Worm (Caenorhabditis elegans): ENCODE data around the gene pals-38.

pals-38 gene

ce11 chrV:12484585-12484984 is 37.8 kb upstream of the pals-38 start, which contains the start of gene srt-39:
TSS of gene srt-39 (plus strand) at chrV:12484885.
- TF ChIP-seq ztf-16 (tag; optimal IDR thresholded peaks at IDR 0.05) (no peak), syd-9 (tag; optimal IDR thresholded peaks at IDR 0.05) (no peak), mec-3 (tag; optimal IDR thresholded peaks at IDR 0.05; ENCODE audit: borderline replicate concordance) (no peak), ets-4 (tag; optimal IDR thresholded peaks at IDR 0.05) (no peak), tbx-7 (tag; optimal IDR thresholded peaks at IDR 0.05) (no peak), sox-2 (GFP tag; IDR thresholded peaks at IDR 0.05) (no peak), pat-9 (tag; optimal IDR thresholded peaks at IDR 0.05) (no peak), ceh-9 (tag; optimal IDR thresholded peaks at IDR 0.05) (no peak), ttx-3 (tag; optimal IDR thresholded peaks at IDR 0.05) (no peak), lin-11 (tag; optimal IDR thresholded peaks at IDR 0.05) (no peak), F13H6.1 (tag; optimal IDR thresholded peaks at IDR 0.05) (no peak), ceh-24 (tag; optimal IDR thresholded peaks at IDR 0.05) (no peak), pha-2 (tag; optimal IDR thresholded peaks at IDR 0.05) (no peak), odd-2 (tag; optimal IDR thresholded peaks at IDR 0.05) (no peak), ceh-14 (tag; optimal IDR thresholded peaks at IDR 0.05) (no peak), nhr-11 (tag; optimal IDR thresholded peaks at IDR 0.05) (no peak), ahr-1 (tag; optimal IDR thresholded peaks at IDR 0.05) (no peak)

ce11 chrV:12478990-12479389 is 32.2 kb upstream of the pals-38 start:
- no peak for TF ChIP-seq che-1 (tag; optimal IDR thresholded peaks at IDR 0.05)
- no peak for TF ChIP-seq ceh-31 (tag; optimal IDR thresholded peaks at IDR 0.05)
- no peak for TF ChIP-seq ref-2 (tag; optimal IDR thresholded peaks at IDR 0.05)
- peak; percentile 49 for TF ChIP-seq ceh-18 (tag; optimal IDR thresholded peaks at IDR 0.05)

- TF ChIP-seq ahr-1 (tag; optimal IDR thresholded peaks at IDR 0.05) (no peak), zip-5 (tag; optimal IDR thresholded peaks at IDR 0.05) (no peak), ttx-3 (tag; optimal IDR thresholded peaks at IDR 0.05) (no peak), K09A11.1 (tag; optimal IDR thresholded peaks at IDR 0.05; ENCODE audit: insufficient read depth) (no peak), pqm-1 (tag; optimal IDR thresholded peaks at IDR 0.05) (no peak), nhr-11 (tag; optimal IDR thresholded peaks at IDR 0.05) (no peak), fkh-6 (tag; optimal IDR thresholded peaks at IDR 0.05) (no peak)
These were observed 31.3 kb upstream of the pals-38 start, which contains the start of gene atn-1 for ce11 chrV:12478111-12478510. TSS of gene atn-1 (plus strand) at chrV:12478411.

ce11 chrV:12477139-12477538 is 30.3 kb upstream of the pals-38 start:
- TF ChIP-seq nhr-232 (tag; optimal IDR thresholded peaks at IDR 0.05): no peak
- no peak for TF ChIP-seq hlh-30 (tag; optimal IDR thresholded peaks at IDR 0.05; ENCODE audit: insufficient read depth)
- no peak for TF ChIP-seq pha-4 (tag; optimal IDR thresholded peaks at IDR 0.05)
- no peak for TF ChIP-seq pat-9 (tag; optimal IDR thresholded peaks at IDR 0.05)
- TF ChIP-seq ama-1 (optimal IDR thresholded peaks at IDR 0.05): no peak
- TF ChIP-seq ceh-18 (tag; optimal IDR thresholded peaks at IDR 0.05): peak; percentile 69
- TF ChIP-seq unc-55 (GFP tag; optimal IDR thresholded peaks at IDR 0.05): peak; percentile 33
- TF ChIP-seq ceh-45 (GFP tag; IDR thresholded peaks at IDR 0.05): no peak
- TF ChIP-seq ceh-14 (tag; optimal IDR thresholded peaks at IDR 0.05): no peak
- no peak for TF ChIP-seq tbx-2 (tag; optimal IDR thresholded peaks at IDR 0.05)

- TF ChIP-seq ref-2 (tag; optimal IDR thresholded peaks at IDR 0.05) (no peak), tbx-2 (tag; optimal IDR thresholded peaks at IDR 0.05) (no peak), syd-9 (tag; optimal IDR thresholded peaks at IDR 0.05) (no peak)
These were observed 28.6 kb upstream of the pals-38 start for ce11 chrV:12475360-12475759.

ce11 chrV:12470324-12470723 is 23.5 kb upstream of the pals-38 start:
- TF ChIP-seq ceh-22 (tag; optimal IDR thresholded peaks at IDR 0.05): no peak
- TF ChIP-seq elt-2 (tag; optimal IDR thresholded peaks at IDR 0.05): no peak
- TF ChIP-seq ets-4 (tag; optimal IDR thresholded peaks at IDR 0.05): no peak
- TF ChIP-seq rnt-1 (tag; optimal IDR thresholded peaks at IDR 0.05): no peak
- TF ChIP-seq nhr-11 (tag; optimal IDR thresholded peaks at IDR 0.05): no peak
- TF ChIP-seq F13H6.1 (tag; optimal IDR thresholded peaks at IDR 0.05): no peak
- no peak for TF ChIP-seq unc-3 (GFP tag; conservative IDR thresholded peaks at IDR 0.05)
- no peak for TF ChIP-seq unc-3 (tag; optimal IDR thresholded peaks at IDR 0.05)
